Fruit fly (Drosophila melanogaster) whole organism, embryonic: ENCODE measurements around the gene Rpn12.

Experiments used
- BEAF-32 ChIP-seq: fragments of 200-800 bp; sonication (Bioruptor generic); optimal IDR thresholded peaks from 3 replicates; lab custom pipeline; 2017; ENCODE audit warnings: missing biosample characterization, missing genetic modification characterization, mild to moderate bottlenecking, moderate library complexity, missing genetic modification reagents
- Bgb ChIP-seq: fragments of 200-800 bp; sonication (Bioruptor generic); IDR thresholded peaks from 2 replicates; pipeline ENCODE4 v1.3.6; 2022; ENCODE audit warnings: missing biosample characterization, missing genetic modification characterization; ENCODE audit not compliant: partially characterized antibody
- Blimp-1 ChIP-seq: fragments of 200-800 bp; sonication (Bioruptor generic); optimal IDR thresholded peaks from 3 replicates; lab custom pipeline; 2018; ENCODE audit warnings: missing biosample characterization, missing genetic modification characterization, mild to moderate bottlenecking, moderate library complexity, missing genetic modification reagents
- CG10274 ChIP-seq: fragments of 200-800 bp; sonication (Bioruptor generic); optimal IDR thresholded peaks from 3 replicates; lab custom pipeline; 2017; ENCODE audit warnings: missing biosample characterization, mild to moderate bottlenecking, missing genetic modification characterization
- CG12071 ChIP-seq: fragments of 200-800 bp; sonication (Bioruptor generic); optimal IDR thresholded peaks from 3 replicates; lab custom pipeline; 2018; ENCODE audit warnings: missing biosample characterization, mild to moderate bottlenecking, missing genetic modification characterization
- CG12155 ChIP-seq: fragments of 200-800 bp; sonication (Bioruptor generic); optimal IDR thresholded peaks from 3 replicates; lab custom pipeline; 2016; ENCODE audit warnings: missing biosample characterization, missing genetic modification characterization
- CG14014 ChIP-seq: fragments of 200-800 bp; sonication (Bioruptor generic); IDR thresholded peaks from 2 replicates; pipeline ENCODE4 v1.3.6; 2022; ENCODE audit warnings: missing biosample characterization, missing genetic modification characterization
- CG14441 ChIP-seq: fragments of 200-800 bp; sonication (Bioruptor generic); IDR thresholded peaks from 2 replicates; pipeline ENCODE4 v1.3.6; 2022; ENCODE audit warnings: missing biosample characterization, missing genetic modification characterization
- CG15073 ChIP-seq: fragments of 200-800 bp; sonication (Bioruptor generic); optimal IDR thresholded peaks from 2 replicates; lab custom pipeline; 2016; ENCODE audit warnings: missing biosample characterization, missing genetic modification characterization
- CG1602 ChIP-seq: fragments of 200-800 bp; sonication (Bioruptor generic); optimal IDR thresholded peaks from 3 replicates; lab custom pipeline; 2016; ENCODE audit warnings: missing biosample characterization, missing genetic modification characterization
- CG1832 ChIP-seq: fragments of 200-800 bp; sonication (Bioruptor generic); optimal IDR thresholded peaks from 2 replicates; lab custom pipeline; 2017; ENCODE audit warnings: missing biosample characterization, mild to moderate bottlenecking, missing genetic modification characterization, inconsistent platforms
- CG30020 ChIP-seq: fragments of 200-800 bp; optimal IDR thresholded peaks from 2 replicates; lab custom pipeline; 2019; ENCODE audit warnings: missing biosample characterization, mild to moderate bottlenecking, missing genetic modification characterization, moderate library complexity
- CG31224 ChIP-seq: fragments of 200-800 bp; sonication (Bioruptor generic); IDR thresholded peaks from 2 replicates; pipeline ENCODE4 v1.3.6; 2022; ENCODE audit warnings: missing biosample characterization, missing genetic modification characterization
- CG3163 ChIP-seq: fragments of 200-800 bp; sonication (Bioruptor generic); optimal IDR thresholded peaks from 3 replicates; lab custom pipeline; 2016; ENCODE audit warnings: missing biosample characterization, missing genetic modification characterization
- CG3407 ChIP-seq: fragments of 200-800 bp; sonication (Bioruptor generic); optimal IDR thresholded peaks from 2 replicates; lab custom pipeline; 2018; ENCODE audit warnings: missing biosample characterization, mild to moderate bottlenecking, missing genetic modification characterization
- CG3726 ChIP-seq: fragments of 200-800 bp; sonication (Bioruptor generic); IDR thresholded peaks from 3 replicates; pipeline ENCODE4, ENCODE4 v1.3.6; 2022; ENCODE audit warnings: missing biosample characterization, missing genetic modification characterization
- CG8359 ChIP-seq: fragments of 200-800 bp; sonication (Bioruptor generic); optimal IDR thresholded peaks from 2 replicates; lab custom pipeline; 2017; ENCODE audit warnings: missing biosample characterization, mild to moderate bottlenecking, missing genetic modification characterization, borderline replicate concordance
- CG8924 ChIP-seq: fragments of 200-800 bp; optimal IDR thresholded peaks from 3 replicates; lab custom pipeline; 2019; ENCODE audit warnings: missing biosample characterization, mild to moderate bottlenecking, missing genetic modification characterization, moderate library complexity
- CG9609 ChIP-seq: fragments of 200-800 bp; sonication (Bioruptor generic); optimal IDR thresholded peaks from 3 replicates; lab custom pipeline; 2016; ENCODE audit warnings: missing biosample characterization, missing genetic modification characterization
- CG9876 ChIP-seq: fragments of 200-800 bp; sonication (Bioruptor generic); optimal IDR thresholded peaks from 2 replicates; lab custom pipeline; 2016; ENCODE audit warnings: missing biosample characterization, missing genetic modification characterization
- Chrac-16 ChIP-seq: fragments of 200-800 bp; sonication (Bioruptor generic); optimal IDR thresholded peaks from 3 replicates; lab custom pipeline; 2016; ENCODE audit warnings: missing biosample characterization, missing genetic modification characterization
- E2f1 ChIP-seq: fragments of 200-800 bp; sonication (Bioruptor generic); IDR thresholded peaks from 2 replicates; pipeline ENCODE4 v1.3.6; 2022; ENCODE audit warnings: missing biosample characterization, missing genetic modification characterization
- Elba2 ChIP-seq: fragments of 200-800 bp; sonication (Bioruptor generic); optimal IDR thresholded peaks from 3 replicates; lab custom pipeline; 2016; ENCODE audit warnings: missing biosample characterization, missing genetic modification characterization
- Gsc ChIP-seq: fragments of 200-800 bp; sonication (Bioruptor generic); IDR thresholded peaks from 2 replicates; pipeline ENCODE4 v1.3.6; 2022; ENCODE audit warnings: missing biosample characterization, missing genetic modification characterization
- HLH3B ChIP-seq: fragments of 200-800 bp; sonication (Bioruptor generic); IDR thresholded peaks from 2 replicates; pipeline ENCODE4 v1.3.6; 2022; ENCODE audit warnings: missing biosample characterization, missing genetic modification characterization
- HmgD ChIP-seq: fragments of 200-800 bp; sonication (Bioruptor generic); optimal IDR thresholded peaks from 3 replicates; lab custom pipeline; 2016; ENCODE audit warnings: missing biosample characterization, missing genetic modification characterization
- HmgZ ChIP-seq: fragments of 200-800 bp; sonication (Bioruptor generic); optimal IDR thresholded peaks from 2 replicates; lab custom pipeline; 2018; ENCODE audit warnings: missing biosample characterization, mild to moderate bottlenecking, missing genetic modification characterization
- Mad ChIP-seq: fragments of 200-800 bp; sonication (Bioruptor generic); optimal IDR thresholded peaks from 2 replicates; lab custom pipeline; 2016; ENCODE audit warnings: missing biosample characterization, missing genetic modification characterization
- Max ChIP-seq: fragments of 200-800 bp; sonication (Bioruptor generic); optimal IDR thresholded peaks from 2 replicates; lab custom pipeline; 2016; ENCODE audit warnings: missing biosample characterization, mild to moderate bottlenecking, missing genetic modification characterization
- Nf-YC ChIP-seq: fragments of 200-800 bp; optimal IDR thresholded peaks from 3 replicates; lab custom pipeline; 2019; ENCODE audit warnings: missing biosample characterization, mild to moderate bottlenecking, missing genetic modification characterization, moderate library complexity
- Spps ChIP-seq: fragments of 200-800 bp; sonication (Bioruptor generic); optimal IDR thresholded peaks from 2 replicates; lab custom pipeline; 2018; ENCODE audit warnings: missing biosample characterization, mild to moderate bottlenecking, missing genetic modification characterization
- Stat92E ChIP-seq, 3 experiments: fragments of >200 bp in 2 of 3; fragments of 200-800 bp in 1 of 3; sonication (Bioruptor generic) in 1 of 3; optimal IDR thresholded peaks; 2 replicates each; lab custom pipeline; 2017 to 2019; ENCODE audit warnings: missing biosample characterization in 3 of 3, missing genetic modification characterization in 3 of 3, mild to moderate bottlenecking in 1 of 3, moderate library complexity in 1 of 3
- ara ChIP-seq: fragments of 200-800 bp; sonication (Bioruptor generic); IDR thresholded peaks from 2 replicates; pipeline ENCODE4 v1.3.6; 2022; ENCODE audit warnings: missing biosample characterization, missing genetic modification characterization
- ash1 ChIP-seq: fragments of 200-800 bp; sonication (Bioruptor generic); optimal IDR thresholded peaks from 2 replicates; lab custom pipeline; 2018; ENCODE audit warnings: missing biosample characterization, mild to moderate bottlenecking, missing genetic modification characterization
- cad ChIP-seq: fragments of >200 bp; optimal IDR thresholded peaks from 2 replicates; lab custom pipeline; 2017; ENCODE audit warnings: missing biosample characterization, missing genetic modification characterization
- cg ChIP-seq: fragments of 200-800 bp; sonication (Bioruptor generic); optimal IDR thresholded peaks from 3 replicates; lab custom pipeline; 2019; ENCODE audit warnings: missing biosample characterization, mild to moderate bottlenecking, missing genetic modification characterization, moderate library complexity
- chinmo ChIP-seq: fragments of 200-800 bp; sonication (Bioruptor generic); IDR thresholded peaks from 4 replicates; pipeline ENCODE4 v1.3.6; 2022; ENCODE audit warnings: missing biosample characterization, missing genetic modification characterization; ENCODE audit not compliant: partially characterized antibody
- emc ChIP-seq: fragments of 200-800 bp; sonication (Bioruptor generic); optimal IDR thresholded peaks from 2 replicates; lab custom pipeline; 2016; ENCODE audit warnings: missing biosample characterization, missing genetic modification characterization
- fd3F ChIP-seq: fragments of 200-800 bp; sonication (Bioruptor generic); optimal IDR thresholded peaks from 2 replicates; lab custom pipeline; 2018; ENCODE audit warnings: missing biosample characterization, mild to moderate bottlenecking, missing genetic modification characterization, moderate library complexity
- gro ChIP-seq: fragments of 200-800 bp; sonication (Bioruptor generic); optimal IDR thresholded peaks from 2 replicates; lab custom pipeline; 2016; ENCODE audit warnings: missing biosample characterization, missing genetic modification characterization
- knrl ChIP-seq: fragments of 200-800 bp; sonication (Bioruptor generic); IDR thresholded peaks from 3 replicates; pipeline ENCODE4 v1.3.6; 2022; ENCODE audit warnings: missing biosample characterization, missing genetic modification characterization; ENCODE audit not compliant: partially characterized antibody
- lbe ChIP-seq: fragments of 200-800 bp; sonication (Bioruptor generic); optimal IDR thresholded peaks from 2 replicates; lab custom pipeline; 2016; ENCODE audit warnings: missing biosample characterization, mild to moderate bottlenecking, missing genetic modification characterization
- lov ChIP-seq, 2 experiments: fragments of 200-800 bp in 1 of 2; fragments of >200 bp in 1 of 2; sonication (Bioruptor generic) in 1 of 2; IDR thresholded peaks in 1 of 2; optimal IDR thresholded peaks in 1 of 2; 2 replicates in 1 of 2; 3 replicates in 1 of 2; pipeline versions ENCODE4 v1.3.6 to Lab custom; 2017 to 2022; ENCODE audit warnings: missing biosample characterization in 1 of 2, missing genetic modification characterization in 1 of 2
- mam ChIP-seq: fragments of 200-800 bp; sonication (Bioruptor generic); optimal IDR thresholded peaks from 3 replicates; lab custom pipeline; 2016; ENCODE audit warnings: missing biosample characterization, missing genetic modification characterization
- nom ChIP-seq: fragments of 200-800 bp; sonication (Bioruptor generic); optimal IDR thresholded peaks from 2 replicates; lab custom pipeline; 2017; ENCODE audit warnings: missing biosample characterization, missing genetic modification characterization, mild to moderate bottlenecking, moderate library complexity, missing genetic modification reagents
- oc ChIP-seq: fragments of 200-800 bp; sonication (Bioruptor generic); optimal IDR thresholded peaks from 2 replicates; lab custom pipeline; 2018; ENCODE audit warnings: missing biosample characterization, mild to moderate bottlenecking, missing genetic modification characterization, moderate library complexity
- pita ChIP-seq: fragments of 200-800 bp; sonication (Bioruptor generic); optimal IDR thresholded peaks from 2 replicates; lab custom pipeline; 2017; ENCODE audit warnings: missing biosample characterization, mild to moderate bottlenecking, missing genetic modification characterization
- scrt ChIP-seq: fragments of 200-800 bp; sonication (Bioruptor generic); optimal IDR thresholded peaks from 2 replicates; lab custom pipeline; 2018; ENCODE audit warnings: missing biosample characterization, mild to moderate bottlenecking, missing genetic modification characterization, moderate library complexity
- slou ChIP-seq: fragments of 200-800 bp; sonication (Bioruptor generic); optimal IDR thresholded peaks from 3 replicates; lab custom pipeline; 2016; ENCODE audit warnings: missing biosample characterization, missing genetic modification characterization
- zen ChIP-seq: fragments of 200-800 bp; sonication (Bioruptor generic); optimal IDR thresholded peaks from 3 replicates; lab custom pipeline; 2018; ENCODE audit warnings: missing biosample characterization, mild to moderate bottlenecking, missing genetic modification characterization, moderate library complexity

Gene Rpn12

dm6 chr3L:16612152-16612551, 29.3 kb downstream of the Rpn12 start, which contains the start of gene CG4101 (continued):
- TF ChIP-seq CG12071 (GFP tag; lab: Kevin White, UChicago) (peak; percentile 15), CG15073 (GFP tag; lab: Kevin White, UChicago) (no peak), HLH3B (GFP tag; lab: Robert Waterston, UW) (peak; percentile 57), CG9609 (GFP tag; lab: Kevin White, UChicago) (peak; percentile 62), Gsc (GFP tag; lab: Robert Waterston, UW) (peak; percentile 29; the same call in 1 of the 2 replicates), CG31224 (GFP tag; lab: Robert Waterston, UW) (peak; percentile 68), CG30020 (tag; lab: Kevin White, UChicago) (peak; percentile 79), lov (optimal IDR thresholded peaks at IDR 0.05; lab: Kevin White, UChicago) (no peak), lov (GFP tag; IDR thresholded peaks at IDR 0.05; lab: Robert Waterston, UW) (peak; percentile 33; the same call in 1 of the 3 replicates), CG3163 (GFP tag; lab: Kevin White, UChicago) (peak; percentile 2), HmgD (GFP tag; lab: Kevin White, UChicago) (peak; percentile 35), CG1602 (peak; percentile 80), chinmo (GFP tag; lab: Robert Waterston, UW) (no peak), cad (GFP tag; lab: Kevin White, UChicago) (no peak), lbe (peak; percentile 78), CG14441 (peak; percentile 81), HmgZ (tag; lab: Kevin White, UChicago) (peak; percentile 86), mam (peak; percentile 88), CG3726 (GFP tag; lab: Robert Waterston, UW) (no peak), Bgb (GFP tag; lab: Robert Waterston, UW) (peak; percentile 51; the same call in 1 of the 2 replicates), BEAF-32 (GFP tag; lab: Kevin White, UChicago) (peak; percentile 90), CG1832 (GFP tag; lab: Kevin White, UChicago) (no peak), Stat92E (GFP tag; optimal IDR thresholded peaks at IDR 0.05; lab: Kevin White, UChicago) (no peak), Nf-YC (tag; lab: Kevin White, UChicago) (peak; percentile 75), emc (GFP tag; lab: Kevin White, UChicago) (peak; percentile 21), CG12155 (GFP tag; lab: Kevin White, UChicago) (peak; percentile 76), fd3F (GFP tag; lab: Kevin White, UChicago) (peak; percentile 78), zen (peak; percentile 71), E2f1 (GFP tag; lab: Robert Waterston, UW) (peak; percentile 67), CG3407 (GFP tag; lab: Kevin White, UChicago) (peak; percentile 31), Spps (tag; lab: Kevin White, UChicago) (peak; percentile 25), pita (GFP tag; lab: Kevin White, UChicago) (no peak), Chrac-16 (peak; percentile 82), CG9876 (GFP tag; lab: Kevin White, UChicago) (peak; percentile 68), Mad (GFP tag; lab: Kevin White, UChicago) (peak; percentile 59), Blimp-1 (GFP tag; lab: Kevin White, UChicago) (peak; percentile 71), CG14014 (GFP tag; lab: Robert Waterston, UW) (peak; percentile 84), ara (GFP tag; lab: Robert Waterston, UW) (no peak; the same call in 1 of the 2 replicates), scrt (GFP tag; lab: Kevin White, UChicago) (peak; percentile 43), CG10274 (GFP tag; lab: Kevin White, UChicago) (no peak), slou (GFP tag; lab: Kevin White, UChicago) (peak; percentile 77), gro (GFP tag; lab: Kevin White, UChicago) (peak; percentile 83), knrl (GFP tag; lab: Robert Waterston, UW) (peak; percentile 80), cg (GFP tag; lab: Kevin White, UChicago) (no peak), oc (tag; lab: Kevin White, UChicago) (peak; percentile 44), CG8924 (tag; lab: Kevin White, UChicago) (peak; percentile 85), nom (peak; percentile 50), Max (GFP tag; lab: Kevin White, UChicago) (peak; percentile 72), Elba2 (GFP tag; lab: Kevin White, UChicago) (peak; percentile 34), ash1 (GFP tag; lab: Kevin White, UChicago) (no peak), CG8359 (no peak)
